Worm (Caenorhabditis elegans) whole organism, L4/young adult: Measurements from ENCODE around the gene srh-272.

Experiments
- W03F9.2 ChIP-seq: fragments of 150-350 bp; optimal IDR thresholded peaks from 2 replicates; lab custom pipeline; 2014; ENCODE audit warnings: missing biosample characterization, missing genetic modification characterization
- dao-5 ChIP-seq: sonication (generic microtip); optimal IDR thresholded peaks from 2 replicates; lab custom pipeline; 2016; ENCODE audit warnings: missing genotype, missing genetic modification characterization, moderate library complexity, missing compliant biosample characterization
- him-1 ChIP-seq: sonication (generic microtip); optimal IDR thresholded peaks from 2 replicates; lab custom pipeline; 2016; ENCODE audit warnings: missing genotype, missing genetic modification reagents, missing genetic modification characterization, missing compliant biosample characterization

DNA sequence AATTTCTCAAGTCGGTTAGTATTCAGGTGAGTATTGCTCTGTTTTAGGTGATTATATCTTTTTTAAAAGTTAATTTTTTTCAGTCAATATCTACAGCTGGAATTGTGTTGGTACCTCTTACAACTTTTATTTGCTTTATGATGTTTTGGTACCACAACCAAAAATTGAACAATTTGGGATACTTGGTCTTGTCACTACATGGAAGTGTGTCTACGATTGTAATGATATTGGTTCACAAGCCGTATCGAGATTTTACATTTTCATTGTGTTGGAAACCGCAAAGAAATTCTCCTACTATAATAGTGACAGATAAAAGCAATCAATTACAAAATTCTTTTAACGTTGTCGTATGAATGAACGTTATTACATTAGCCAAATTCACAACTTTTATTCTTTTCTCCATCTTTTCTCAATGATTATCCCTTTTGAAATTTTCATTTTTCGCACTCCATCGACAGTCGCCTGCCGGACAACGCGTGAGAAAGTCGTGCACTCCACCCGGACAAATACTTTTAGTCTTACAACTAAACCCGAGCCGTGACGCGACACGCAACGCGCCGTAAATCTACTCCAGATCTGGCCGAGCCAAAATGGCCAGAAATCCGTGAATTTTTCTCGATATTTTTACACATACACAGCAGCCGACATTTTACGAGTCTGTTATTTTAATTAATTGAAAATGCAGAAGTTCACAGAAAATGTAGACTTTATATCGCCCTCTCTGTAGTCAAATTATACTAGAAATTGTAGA, 8.8 kb downstream of the srh-272 start:
- TF ChIP-seq W03F9.2 (no peak), dao-5 (tag; lab: Kevin White, UChicago) (no peak), him-1 (tag; lab: Kevin White, UChicago) (no peak)
